Worm (Caenorhabditis elegans) whole organism, L4 larva: Measurements from ENCODE around the gene F49E10.4.

Source experiments
- F37D6.2 ChIP-seq: sonication (generic microtip); optimal IDR thresholded peaks from 2 replicates; lab custom pipeline; 2016; ENCODE audit warnings: mild to moderate bottlenecking, missing genetic modification characterization, missing compliant biosample characterization
- R02D3.7 ChIP-seq: fragments of 150-350 bp; sonication (generic microtip); optimal IDR thresholded peaks from 3 replicates; lab custom pipeline; 2014; ENCODE audit warnings: missing biosample characterization, missing genetic modification characterization
- ZK546.5 ChIP-seq, 2 experiments: sonication (generic microtip); optimal IDR thresholded peaks; 2 replicates each; lab custom pipeline; 2017; ENCODE audit warnings: missing biosample characterization in 2 of 2, missing genetic modification characterization in 2 of 2
- aha-1 ChIP-seq: fragments of 150-350 bp; peaks from one replicate; lab custom pipeline; 2014; ENCODE audit warnings: missing biosample characterization, missing genetic modification characterization
- hlh-30 ChIP-seq: sonication (generic microtip); optimal IDR thresholded peaks from 2 replicates; lab custom pipeline; 2017; ENCODE audit warnings: antibody characterized with exemption, mild to moderate bottlenecking, missing genetic modification characterization, missing compliant biosample characterization; ENCODE audit not compliant: insufficient read depth
- lim-7 ChIP-seq: fragments of 200-800 bp; sonication (Bioruptor generic); IDR thresholded peaks from 2 replicates; pipeline ENCODE4 v1.3.6; 2022; ENCODE audit warnings: missing genetic modification characterization, missing compliant biosample characterization
- mep-1 ChIP-seq: fragments of 150-350 bp; sonication (generic microtip); optimal IDR thresholded peaks from 3 replicates; lab custom pipeline; 2014; ENCODE audit warnings: missing biosample characterization, missing genetic modification characterization
- nhr-111 ChIP-seq: fragments of 200-800 bp; sonication (Bioruptor generic); optimal IDR thresholded peaks from 2 replicates; lab custom pipeline; 2018; ENCODE audit warnings: mild to moderate bottlenecking, missing genetic modification characterization, missing compliant biosample characterization
- pqm-1 ChIP-seq: sonication (generic microtip); optimal IDR thresholded peaks from 2 replicates; lab custom pipeline; 2017; ENCODE audit warnings: missing biosample characterization, missing genetic modification characterization
- zag-1 ChIP-seq: fragments of 150-350 bp; optimal IDR thresholded peaks from 2 replicates; lab custom pipeline; 2014; ENCODE audit warnings: missing biosample characterization, missing genetic modification characterization
- zip-2 ChIP-seq: fragments of 150-350 bp; optimal IDR thresholded peaks from 2 replicates; lab custom pipeline; 2014; ENCODE audit warnings: missing biosample characterization, missing genetic modification characterization

The F49E10.4 gene

ce11 chrX:5923672-5924071 is 48.0 kb downstream of the F49E10.4 start:
- TF ChIP-seq ZK546.5 (tag; optimal IDR thresholded peaks at IDR 0.05; lab: Kevin White, UChicago) (no peak), pqm-1 (tag; lab: Kevin White, UChicago) (no peak), nhr-111 (GFP tag; lab: Kevin White, UChicago) (no peak), R02D3.7 (tag; lab: Kevin White, UChicago) (no peak), hlh-30 (no peak), mep-1 (tag; lab: Kevin White, UChicago) (no peak), aha-1 (tag; lab: Kevin White, UChicago) (peak; percentile 91), lim-7 (GFP tag; lab: Robert Waterston, UW) (no peak)

ce11 chrX:5930822-5931221 is 55.2 kb downstream of the F49E10.4 start, which contains the start of gene egl-6:
TSS of gene egl-6 (plus strand) at chrX:5931122.
- TF ChIP-seq zag-1 (tag; lab: Kevin White, UChicago) (no peak), F37D6.2 (no peak), zip-2 (tag; lab: Kevin White, UChicago) (no peak), aha-1 (tag; lab: Kevin White, UChicago) (peak; percentile 36)
